Worm (Caenorhabditis elegans) whole organism, midembryonic: Measurements from ENCODE around the gene F09E10.5.
A peak's percentile ranks its signal among the peaks of the same experiment; 100 is the strongest.

Source experiments
- T22C8.4 ChIP-seq: fragments of 200-800 bp; sonication (Bioruptor generic); IDR thresholded peaks from 2 replicates; pipeline ENCODE4 v1.3.6; 2022; ENCODE audit warnings: missing genetic modification characterization, missing compliant biosample characterization
- cog-1 ChIP-seq: sonication (generic microtip); optimal IDR thresholded peaks from 2 replicates; lab custom pipeline; 2016; ENCODE audit warnings: missing genetic modification characterization, missing compliant biosample characterization
- flt-1 ChIP-seq: fragments of 200-800 bp; sonication (Bioruptor generic); IDR thresholded peaks from 2 replicates; pipeline ENCODE4 v1.3.6; 2022; ENCODE audit warnings: missing genetic modification characterization, missing compliant biosample characterization
- klf-2 ChIP-seq: fragments of 200-800 bp; sonication (Bioruptor generic); conservative IDR thresholded peaks from 2 replicates; pipeline ENCODE4 v1.3.6; 2022; ENCODE audit warnings: missing genetic modification reagents, missing genetic modification characterization, missing compliant biosample characterization
- med-1 ChIP-seq: sonication (generic microtip); optimal IDR thresholded peaks from 2 replicates; lab custom pipeline; 2017; ENCODE audit warnings: missing genetic modification characterization, mild to moderate bottlenecking, missing compliant biosample characterization, antibody characterized with exemption, missing genetic modification reagents; ENCODE audit not compliant: insufficient read depth
- ref-1 ChIP-seq: fragments of 200-800 bp; sonication (Bioruptor generic); conservative IDR thresholded peaks from 2 replicates; pipeline ENCODE4 v1.3.6; 2022; ENCODE audit warnings: missing genetic modification reagents, missing genetic modification characterization, missing compliant biosample characterization
- tab-1 ChIP-seq: fragments of 200-800 bp; sonication (Bioruptor generic); IDR thresholded peaks from 2 replicates; pipeline ENCODE4 v1.3.6; 2022; ENCODE audit warnings: missing genetic modification characterization, missing compliant biosample characterization
- ztf-23 ChIP-seq: fragments of 200-800 bp; sonication (Bioruptor generic); IDR thresholded peaks from 2 replicates; pipeline ENCODE4 v1.3.6; 2022; ENCODE audit warnings: missing genetic modification reagents, missing genetic modification characterization, missing compliant biosample characterization
- ztf-29 ChIP-seq: fragments of 200-800 bp; sonication (Bioruptor generic); IDR thresholded peaks from 2 replicates; pipeline ENCODE4 v1.3.6; 2022; ENCODE audit warnings: missing genetic modification reagents, missing genetic modification characterization, missing compliant biosample characterization

F09E10.5 gene

ce11 chrX:1473794-1474193, 20.4 kb downstream of the F09E10.5 start:
- TF ChIP-seq ztf-29 (GFP tag; lab: Robert Waterston, UW) = no peak
- TF ChIP-seq ref-1 (GFP tag; lab: Robert Waterston, UW) = no peak
- no peak for TF ChIP-seq ztf-23 (GFP tag; lab: Robert Waterston, UW)
- TF ChIP-seq T22C8.4 (GFP tag; lab: Robert Waterston, UW) = no peak
- TF ChIP-seq klf-2 (GFP tag; lab: Robert Waterston, UW) = no peak
- no peak for TF ChIP-seq cog-1
- TF ChIP-seq med-1 (GFP tag; lab: Kevin White, UChicago) = no peak
- no peak for TF ChIP-seq tab-1 (GFP tag; lab: Robert Waterston, UW)
- no peak for TF ChIP-seq flt-1 (GFP tag; lab: Robert Waterston, UW)

- TF ChIP-seq klf-2 (GFP tag; lab: Robert Waterston, UW) (no peak), ztf-23 (GFP tag; lab: Robert Waterston, UW) (no peak), ztf-29 (GFP tag; lab: Robert Waterston, UW) (no peak), T22C8.4 (GFP tag; lab: Robert Waterston, UW) (no peak)
Measured at ce11 chrX:1472880-1473279, 21.3 kb downstream of the F09E10.5 start, which contains the start of gene D1005.5. Gene D1005.5, minus strand, starts transcription at chrX:1472980.

DNA sequence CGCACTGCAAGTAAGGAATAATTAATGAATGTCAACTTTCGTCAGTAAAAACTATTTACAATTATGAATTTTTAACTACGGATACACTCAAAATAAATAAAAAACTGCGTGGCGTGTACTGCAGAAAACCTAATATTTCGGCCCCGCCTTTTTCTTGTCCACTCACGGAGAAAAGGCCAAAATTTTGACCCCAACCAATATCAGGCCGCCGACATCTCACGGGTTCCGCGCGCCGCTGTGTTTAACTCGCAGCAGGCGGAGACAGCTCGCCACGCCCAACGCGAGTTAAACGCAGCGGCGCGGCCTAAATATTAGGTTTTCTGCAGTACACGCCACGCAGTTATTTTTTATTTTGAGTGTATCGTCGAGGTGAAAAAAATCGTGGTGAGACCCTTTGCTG, 22.9 kb downstream of the F09E10.5 start:
- TF ChIP-seq klf-2 (GFP tag; lab: Robert Waterston, UW) (0 out of 2 replicates have a peak, but pooled peaks have one; percentile 20), T22C8.4 (GFP tag; lab: Robert Waterston, UW) (no peak), flt-1 (GFP tag; lab: Robert Waterston, UW) (no peak)

DNA sequence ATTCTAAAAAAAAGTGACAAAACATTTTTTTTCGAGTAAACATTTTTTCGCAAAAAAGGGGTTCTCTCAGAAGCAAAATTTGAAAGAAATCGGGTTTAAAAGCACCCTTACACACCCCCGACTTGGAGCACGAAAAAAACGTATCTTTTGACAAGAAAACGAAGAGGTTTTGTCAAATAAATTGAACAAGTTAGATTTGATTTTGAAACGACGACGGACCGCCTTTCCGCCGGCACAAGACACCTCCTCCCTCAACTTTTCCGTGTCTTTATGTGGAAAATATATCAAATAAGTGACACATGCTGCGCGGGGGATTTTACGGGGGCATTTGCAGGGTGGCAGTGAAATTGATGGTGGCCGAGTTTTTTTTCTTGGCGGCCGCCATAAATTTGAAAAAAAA, 26.1 kb downstream of the F09E10.5 start:
- no peak for TF ChIP-seq ztf-29 (GFP tag; lab: Robert Waterston, UW)
- no peak for TF ChIP-seq med-1 (GFP tag; lab: Kevin White, UChicago)
- no peak for TF ChIP-seq tab-1 (GFP tag; lab: Robert Waterston, UW)
- no peak for TF ChIP-seq ztf-23 (GFP tag; lab: Robert Waterston, UW)
- TF ChIP-seq klf-2 (GFP tag; lab: Robert Waterston, UW) = no peak
- TF ChIP-seq cog-1 = no peak
- no peak for TF ChIP-seq flt-1 (GFP tag; lab: Robert Waterston, UW)
- no peak for TF ChIP-seq ref-1 (GFP tag; lab: Robert Waterston, UW)
- TF ChIP-seq T22C8.4 (GFP tag; lab: Robert Waterston, UW) = no peak

DNA sequence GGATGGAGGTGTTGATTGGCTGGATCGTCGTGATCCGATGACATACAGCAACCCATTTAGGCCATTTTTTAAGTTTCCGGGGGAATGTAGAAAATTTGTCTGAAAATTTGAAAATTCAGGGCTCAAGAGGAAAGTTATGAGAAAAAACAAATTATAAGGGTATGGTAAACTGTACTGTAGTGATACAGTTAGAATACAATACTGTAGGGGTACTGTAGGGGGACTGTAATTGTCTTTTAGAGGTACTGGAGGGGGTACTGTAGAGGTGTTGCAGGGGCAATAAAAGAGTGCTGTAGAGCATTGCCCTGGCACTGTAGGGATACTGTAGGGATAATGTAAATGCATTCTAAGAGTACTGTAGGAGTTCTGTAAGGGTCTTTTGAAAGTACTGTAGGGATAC, 29.5 kb downstream of the F09E10.5 start, which contains the start of gene D1005.6:
Gene D1005.6 (minus strand): TSS at position 101 of the 400 bp plus-strand sequence.
- TF ChIP-seq flt-1 (GFP tag; lab: Robert Waterston, UW) (no peak), T22C8.4 (GFP tag; lab: Robert Waterston, UW) (no peak), ztf-23 (GFP tag; lab: Robert Waterston, UW) (no peak), ztf-29 (GFP tag; lab: Robert Waterston, UW) (no peak)

ce11 chrX:1459756-1460155, 34.4 kb downstream of the F09E10.5 start:
- no peak for TF ChIP-seq flt-1 (GFP tag; lab: Robert Waterston, UW)
- TF ChIP-seq klf-2 (GFP tag; lab: Robert Waterston, UW) = no peak
- no peak for TF ChIP-seq cog-1
- no peak for TF ChIP-seq ref-1 (GFP tag; lab: Robert Waterston, UW)
- TF ChIP-seq T22C8.4 (GFP tag; lab: Robert Waterston, UW) = no peak
- TF ChIP-seq ztf-29 (GFP tag; lab: Robert Waterston, UW) = no peak
- TF ChIP-seq med-1 (GFP tag; lab: Kevin White, UChicago) = no peak
- no peak for TF ChIP-seq ztf-23 (GFP tag; lab: Robert Waterston, UW)
- TF ChIP-seq tab-1 (GFP tag; lab: Robert Waterston, UW) = no peak

DNA sequence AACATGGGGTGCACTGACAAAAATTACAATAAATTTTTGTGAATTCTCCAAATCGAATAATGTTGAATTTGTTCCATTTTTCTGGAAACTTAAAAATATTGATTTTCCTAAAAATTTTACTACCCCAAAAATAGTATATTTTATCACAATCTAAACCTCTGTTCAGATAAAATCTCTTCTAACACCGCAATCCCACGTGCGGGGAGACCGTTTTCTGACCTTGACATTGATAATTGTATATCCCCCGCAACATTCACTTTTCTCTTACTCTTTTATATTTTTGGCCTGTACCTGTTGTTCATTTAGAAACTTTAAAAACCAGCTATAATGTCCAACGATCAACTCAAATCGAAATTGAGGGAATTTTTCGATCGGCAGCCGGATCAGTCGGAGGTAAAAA, 35.4 kb downstream of the F09E10.5 start, which contains the start of gene D1005.2:
Gene D1005.2 (plus strand): TSS at position 230 of the 400 bp plus-strand sequence.
- no peak for TF ChIP-seq cog-1
- no peak for TF ChIP-seq ref-1 (GFP tag; lab: Robert Waterston, UW)
- TF ChIP-seq ztf-23 (GFP tag; lab: Robert Waterston, UW) = no peak
- no peak for TF ChIP-seq T22C8.4 (GFP tag; lab: Robert Waterston, UW)
- no peak for TF ChIP-seq med-1 (GFP tag; lab: Kevin White, UChicago)
- TF ChIP-seq flt-1 (GFP tag; lab: Robert Waterston, UW) = no peak
- no peak for TF ChIP-seq ztf-29 (GFP tag; lab: Robert Waterston, UW)
- no peak for TF ChIP-seq klf-2 (GFP tag; lab: Robert Waterston, UW)
- TF ChIP-seq tab-1 (GFP tag; lab: Robert Waterston, UW) = no peak

DNA sequence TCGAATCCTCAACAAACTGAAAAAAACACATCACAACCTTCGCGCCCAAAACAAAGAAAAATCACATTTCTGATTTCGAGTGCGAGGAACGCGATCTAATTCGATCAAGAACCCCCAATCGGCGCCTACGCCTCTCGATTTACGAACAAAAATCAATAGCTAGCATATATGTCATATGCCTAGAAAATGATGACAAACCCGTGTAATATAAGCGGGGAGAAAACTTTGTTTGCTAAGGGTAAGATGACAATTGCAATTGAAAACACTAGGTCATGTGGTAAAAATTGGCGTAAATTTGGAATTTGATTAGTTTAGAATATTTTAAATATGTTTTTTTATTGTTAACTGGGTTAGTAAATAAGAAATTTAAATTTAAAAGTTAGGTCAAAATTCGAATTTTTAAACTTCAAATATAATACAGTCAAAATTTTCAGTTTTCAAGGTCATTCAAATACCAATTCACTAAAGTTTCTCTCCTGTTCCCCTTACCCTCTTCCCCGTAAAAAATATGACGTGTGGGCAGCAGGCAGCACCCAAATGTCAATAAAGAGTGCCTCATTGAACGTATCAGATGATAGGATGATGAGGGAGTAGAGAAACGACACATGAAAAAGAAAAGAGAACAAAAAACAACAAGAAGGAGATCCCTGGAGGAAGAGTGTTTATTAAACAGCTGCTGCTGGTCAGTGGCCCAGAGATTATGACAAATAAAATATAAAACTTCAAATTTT, 37.6 kb downstream of the F09E10.5 start:
- no peak for TF ChIP-seq ztf-23 (GFP tag; lab: Robert Waterston, UW)
- no peak for TF ChIP-seq cog-1
- no peak for TF ChIP-seq ztf-29 (GFP tag; lab: Robert Waterston, UW)

DNA sequence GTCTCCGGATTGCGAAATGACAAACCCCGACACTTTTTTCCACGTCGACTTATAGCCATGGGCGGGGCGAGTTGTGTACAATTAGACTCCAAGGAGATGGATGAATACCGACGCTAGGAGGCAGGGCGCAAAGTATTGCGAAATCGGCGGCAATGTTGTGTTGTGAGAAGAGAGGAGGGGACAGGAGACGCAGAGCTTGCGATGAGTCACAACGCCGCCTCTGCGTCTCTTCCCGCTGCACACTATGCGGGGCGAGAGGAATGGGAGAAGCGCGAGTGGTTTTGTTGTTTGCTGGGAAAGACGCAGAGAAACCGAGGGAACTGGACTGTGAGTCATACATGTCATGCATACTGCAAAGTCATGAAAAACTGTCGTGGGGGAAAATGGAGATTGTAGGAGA, 39.8 kb downstream of the F09E10.5 start:
- peak; percentile 90 for TF ChIP-seq cog-1
- 0 out of 2 replicates have a peak, but pooled peaks have one; percentile 10 for TF ChIP-seq T22C8.4 (GFP tag; lab: Robert Waterston, UW)
- no peak for TF ChIP-seq tab-1 (GFP tag; lab: Robert Waterston, UW)
- peak; percentile 64; the same call in 1 of the 2 replicates for TF ChIP-seq ztf-23 (GFP tag; lab: Robert Waterston, UW)
- TF ChIP-seq flt-1 (GFP tag; lab: Robert Waterston, UW) = peak; percentile 45

- TF ChIP-seq ztf-23 (GFP tag; lab: Robert Waterston, UW) = no peak
- no peak for TF ChIP-seq T22C8.4 (GFP tag; lab: Robert Waterston, UW)
- no peak for TF ChIP-seq ref-1 (GFP tag; lab: Robert Waterston, UW)
- no peak for TF ChIP-seq med-1 (GFP tag; lab: Kevin White, UChicago)
- TF ChIP-seq klf-2 (GFP tag; lab: Robert Waterston, UW) = no peak
- no peak for TF ChIP-seq cog-1
- no peak for TF ChIP-seq flt-1 (GFP tag; lab: Robert Waterston, UW)
- TF ChIP-seq tab-1 (GFP tag; lab: Robert Waterston, UW) = no peak
Measured at ce11 chrX:1453770-1454169, 40.4 kb downstream of the F09E10.5 start, which contains the start of gene cebp-1. Gene cebp-1, minus strand, starts transcription at chrX:1453868.
